Worm (Caenorhabditis elegans): ENCODE results near the gene Y37E11B.5.
A peak's percentile ranks its signal among the peaks of the same experiment; 100 is the strongest.

Y37E11B.5 gene

DNA sequence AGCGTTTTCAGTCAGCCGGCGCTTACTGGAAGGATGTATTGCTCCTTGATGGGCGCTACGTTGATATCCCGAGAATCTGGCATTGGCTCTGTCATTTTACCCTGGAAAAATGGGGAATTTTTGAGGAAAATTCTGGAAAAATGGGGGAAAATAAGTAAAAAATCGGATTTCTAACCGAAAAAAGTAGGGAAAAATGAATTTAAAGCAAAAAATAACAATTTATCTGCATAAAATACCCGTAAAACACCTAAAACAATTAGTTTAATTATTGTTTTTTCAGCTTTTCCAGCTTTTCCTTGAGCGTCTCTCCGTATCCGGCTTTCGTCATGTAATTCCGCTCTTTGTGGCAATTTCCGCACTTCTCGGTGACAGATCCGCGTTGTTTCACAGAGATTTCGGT lies at the start of gene Y37E11B.5:
Gene Y37E11B.5, minus strand, starts transcription at position 101 of the 400 bp plus-strand sequence.
- TF ChIP-seq tbp1 (GFP tag; optimal IDR thresholded peaks at IDR 0.05): no peak
- TF ChIP-seq lin-26 (GFP tag; IDR thresholded peaks at IDR 0.05): no peak
- no peak for TF ChIP-seq dox-1 (GFP tag; IDR thresholded peaks at IDR 0.05)
- no peak for TF ChIP-seq B0261.1 (tag; optimal IDR thresholded peaks at IDR 0.05)
- TF ChIP-seq fkh-3 (tag; optimal IDR thresholded peaks at IDR 0.05): no peak
- TF ChIP-seq lsy-27 (tag; optimal IDR thresholded peaks at IDR 0.05; ENCODE audit: borderline replicate concordance, insufficient read depth): no peak
- TF ChIP-seq zfh-2 (GFP tag; conservative IDR thresholded peaks at IDR 0.05): no peak
- no peak for TF ChIP-seq snpc-3.4 (tag; optimal IDR thresholded peaks at IDR 0.05)

ce11 chrIV:3647551-3647950 lies 49.2 kb upstream of the Y37E11B.5 start:
- no peak for TF ChIP-seq gei-17 (GFP tag; optimal IDR thresholded peaks at IDR 0.05)
- no peak for TF ChIP-seq him-1 (tag; optimal IDR thresholded peaks at IDR 0.05)
- peak; percentile 44; the same call in 1 of the 2 replicates for TF ChIP-seq K11D2.4 (GFP tag; IDR thresholded peaks at IDR 0.05)
- no peak for TF ChIP-seq bed-1 (GFP tag; IDR thresholded peaks at IDR 0.05)
- TF ChIP-seq tbx-9 (tag; optimal IDR thresholded peaks at IDR 0.05; ENCODE audit: borderline replicate concordance): no peak
- TF ChIP-seq K12H6.12 (tag; optimal IDR thresholded peaks at IDR 0.05): no peak
- no peak for TF ChIP-seq F57A8.1 (GFP tag; optimal IDR thresholded peaks at IDR 0.05)
- no peak for TF ChIP-seq xnd-1 (tag; optimal IDR thresholded peaks at IDR 0.05)
- TF ChIP-seq ceh-27 (GFP tag; optimal IDR thresholded peaks at IDR 0.05): no peak
- TF ChIP-seq cebp-1 (GFP tag; IDR thresholded peaks at IDR 0.05): no peak
- peak; percentile 20 for TF ChIP-seq cebp-1 (tag; optimal IDR thresholded peaks at IDR 0.05)
- TF ChIP-seq D2030.7 (GFP tag; IDR thresholded peaks at IDR 0.05): no peak
- TF ChIP-seq hmg-1.2 (GFP tag; IDR thresholded peaks at IDR 0.05): no peak
- no peak for TF ChIP-seq T26A5.8 (tag; optimal IDR thresholded peaks at IDR 0.05)
- no peak for TF ChIP-seq lsy-27 (tag; optimal IDR thresholded peaks at IDR 0.05; ENCODE audit: borderline replicate concordance, insufficient read depth)
- no peak for TF ChIP-seq fkh-3 (tag; optimal IDR thresholded peaks at IDR 0.05)
- TF ChIP-seq Y53G8AR.9 (GFP tag; conservative IDR thresholded peaks at IDR 0.05): no peak
- peak; percentile 31; the same call in 1 of the 2 replicates for TF ChIP-seq hsf-1 (GFP tag; IDR thresholded peaks at IDR 0.05)
- TF ChIP-seq nhr-179 (tag; optimal IDR thresholded peaks at IDR 0.05): no peak
- TF ChIP-seq mxl-1 (tag; optimal IDR thresholded peaks at IDR 0.05): no peak
- no peak for TF ChIP-seq Y79H2A.3 (GFP tag; conservative IDR thresholded peaks at IDR 0.05)
- peak; percentile 50 for TF ChIP-seq ztf-26 (tag; optimal IDR thresholded peaks at IDR 0.05)
- TF ChIP-seq ceh-58 (GFP tag; IDR thresholded peaks at IDR 0.05): no peak
- TF ChIP-seq atf-7 (tag; optimal IDR thresholded peaks at IDR 0.05): no peak

ce11 chrIV:3646338-3647154 lies 48.2 kb upstream of the Y37E11B.5 start:
- TF ChIP-seq ztf-6 (GFP tag; IDR thresholded peaks at IDR 0.05) (no peak), zfh-2 (GFP tag; conservative IDR thresholded peaks at IDR 0.05) (peak; percentile 70), ceh-27 (GFP tag; optimal IDR thresholded peaks at IDR 0.05) (no peak)

ce11 chrIV:3645487-3645886 lies 47.1 kb upstream of the Y37E11B.5 start:
- TF ChIP-seq mxl-1 (tag; optimal IDR thresholded peaks at IDR 0.05) (no peak), egl-44 (GFP tag; IDR thresholded peaks at IDR 0.05) (0 out of 2 replicates have a peak, but pooled peaks have one; percentile 15), cebp-2 (GFP tag; IDR thresholded peaks at IDR 0.05) (0 out of 2 replicates have a peak, but pooled peaks have one; percentile 24), snpc-3.4 (tag; optimal IDR thresholded peaks at IDR 0.05) (no peak), bed-1 (GFP tag; IDR thresholded peaks at IDR 0.05) (no peak), zfh-2 (GFP tag; conservative IDR thresholded peaks at IDR 0.05) (peak; percentile 89), tlf-1 (GFP tag; optimal IDR thresholded peaks at IDR 0.05) (no peak), mcd-1 (GFP tag; IDR thresholded peaks at IDR 0.05) (peak; percentile 22; the same call in 1 of the 2 replicates), egrh-3 (GFP tag; IDR thresholded peaks at IDR 0.05) (peak; percentile 24; the same call in 1 of the 2 replicates), dox-1 (GFP tag; IDR thresholded peaks at IDR 0.05) (peak; percentile 59; the same call in 1 of the 2 replicates), lin-40 (tag; optimal IDR thresholded peaks at IDR 0.05) (no peak), sdz-38 (tag; optimal IDR thresholded peaks at IDR 0.05) (no peak), lin-26 (GFP tag; IDR thresholded peaks at IDR 0.05) (no peak), sptf-2 (GFP tag; optimal IDR thresholded peaks at IDR 0.05) (peak; percentile 48), chd-7 (tag; optimal IDR thresholded peaks at IDR 0.05) (no peak), nhr-90 (tag; optimal IDR thresholded peaks at IDR 0.05) (no peak)
